Worm (Caenorhabditis elegans) whole organism, L4/young adult: ENCODE measurements around the gene hbl-1.

Experiments used
- W03F9.2 ChIP-seq: fragments of 150-350 bp; optimal IDR thresholded peaks from 2 replicates; lab custom pipeline; 2014; ENCODE audit warnings: missing biosample characterization, missing genetic modification characterization
- him-1 ChIP-seq: sonication (generic microtip); optimal IDR thresholded peaks from 2 replicates; lab custom pipeline; 2016; ENCODE audit warnings: missing genotype, missing genetic modification reagents, missing genetic modification characterization, missing compliant biosample characterization

ce11 chrX:5781294-5781693, 40.6 kb upstream of the hbl-1 start:
- TF ChIP-seq him-1 (tag; lab: Kevin White, UChicago) = no peak
- TF ChIP-seq W03F9.2 (tag; lab: Kevin White, UChicago) = no peak
